Fruit fly (Drosophila melanogaster): Measurements from ENCODE around the gene HDAC3.

dm6 chr3R:5523070-5523637 lies 48.8 kb upstream of the HDAC3 start, which contains the start of the genes CG43845 and Nmdar1:
- TF ChIP-seq Sin3A (optimal IDR thresholded peaks at IDR 0.05): no peak
- TF ChIP-seq h (optimal IDR thresholded peaks at IDR 0.05): no peak
- no peak for TF ChIP-seq ttk (optimal IDR thresholded peaks at IDR 0.05)
- no peak for TF ChIP-seq psq (optimal IDR thresholded peaks at IDR 0.05)
- TF ChIP-seq insv (optimal IDR thresholded peaks at IDR 0.05): no peak

All from Kc167 (cell line).